Fruit fly (Drosophila melanogaster): ENCODE data around the gene Qsox2.

DNA sequence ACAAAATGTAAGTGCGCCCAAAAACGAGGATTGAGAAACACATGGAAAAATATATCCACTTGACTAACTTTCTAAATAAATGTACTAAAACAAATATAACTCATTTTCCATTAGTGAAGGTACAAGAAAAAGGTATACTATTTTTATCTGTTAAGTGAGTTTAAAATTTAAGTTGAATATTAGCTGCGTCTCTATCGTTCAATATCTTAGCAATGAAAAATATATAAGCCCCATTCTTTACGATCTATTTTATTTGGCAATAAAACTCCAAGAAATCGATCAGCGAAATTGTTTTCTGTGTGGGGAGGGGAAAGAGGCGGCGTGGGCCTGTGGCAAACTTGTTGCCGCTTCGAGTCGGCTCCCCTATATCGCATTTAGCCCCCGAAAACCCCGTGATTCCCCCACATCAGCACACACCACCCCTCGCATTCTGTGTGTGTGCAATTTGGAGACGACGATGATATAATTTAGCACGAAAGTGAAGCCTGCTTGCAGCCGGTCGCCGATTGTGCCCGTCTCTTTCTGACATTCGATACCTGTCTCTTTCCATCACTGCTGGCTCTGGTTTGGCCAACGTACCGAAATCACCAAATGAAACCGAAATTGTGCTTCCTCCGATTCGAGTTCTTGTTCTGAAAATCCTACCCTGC lies 9.3 kb downstream of the Qsox2 start:
- TF ChIP-seq Myc (optimal IDR thresholded peaks at IDR 0.05) = no peak
- TF ChIP-seq Sin3A (optimal IDR thresholded peaks at IDR 0.05) = no peak
- no peak for TF ChIP-seq insv (optimal IDR thresholded peaks at IDR 0.05)
- TF ChIP-seq h (optimal IDR thresholded peaks at IDR 0.05) = no peak
- no peak for TF ChIP-seq psq (optimal IDR thresholded peaks at IDR 0.05)
